Worm (Caenorhabditis elegans) whole organism, midembryonic: ENCODE data around the gene C49F8.1.

Experiments used
- cog-1 ChIP-seq: sonication (generic microtip); optimal IDR thresholded peaks from 2 replicates; lab custom pipeline; 2016; ENCODE audit warnings: missing genetic modification characterization, missing compliant biosample characterization
- klf-2 ChIP-seq: fragments of 200-800 bp; sonication (Bioruptor generic); conservative IDR thresholded peaks from 2 replicates; pipeline ENCODE4 v1.3.6; 2022; ENCODE audit warnings: missing genetic modification reagents, missing genetic modification characterization, missing compliant biosample characterization
- ztf-23 ChIP-seq: fragments of 200-800 bp; sonication (Bioruptor generic); IDR thresholded peaks from 2 replicates; pipeline ENCODE4 v1.3.6; 2022; ENCODE audit warnings: missing genetic modification reagents, missing genetic modification characterization, missing compliant biosample characterization

DNA sequence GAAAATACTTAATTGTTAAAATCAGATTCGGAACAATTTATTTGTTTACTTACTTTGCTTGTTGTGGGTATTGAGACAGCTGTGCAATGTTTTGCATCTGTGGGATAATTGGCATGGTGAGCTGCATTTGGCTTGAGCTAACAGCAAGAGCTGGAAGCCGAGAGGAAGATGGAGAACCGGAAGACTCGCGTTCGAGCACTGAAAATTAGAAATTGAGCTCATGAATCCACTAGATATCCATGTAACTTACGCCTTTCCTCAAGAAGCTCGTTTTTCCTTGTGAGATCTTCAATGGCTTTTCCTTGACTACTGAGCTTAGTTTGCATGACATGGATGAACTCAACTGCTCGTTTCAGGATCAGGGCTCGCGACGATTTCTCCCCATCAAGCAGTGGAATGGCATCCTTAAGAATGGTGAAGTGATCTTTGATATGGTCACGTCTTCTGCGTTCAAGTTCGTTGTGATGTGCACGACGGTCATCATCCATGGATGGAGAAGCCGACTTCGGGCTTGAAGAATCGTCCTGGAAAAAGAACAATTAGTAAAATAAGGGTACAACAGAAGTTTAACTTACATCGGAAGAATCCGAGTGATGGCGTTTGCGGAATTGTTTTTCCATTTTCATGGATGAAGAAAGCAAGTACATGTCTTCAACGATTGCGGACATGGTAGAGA, 14.5 kb downstream of the C49F8.1 start:
- TF ChIP-seq klf-2: no peak
- no peak for TF ChIP-seq ztf-23 (GFP tag; lab: Robert Waterston, UW)
- no peak for TF ChIP-seq cog-1 (tag; lab: Kevin White, UChicago)
